Fruit fly (Drosophila melanogaster): ENCODE data around the gene Aps.

DNA sequence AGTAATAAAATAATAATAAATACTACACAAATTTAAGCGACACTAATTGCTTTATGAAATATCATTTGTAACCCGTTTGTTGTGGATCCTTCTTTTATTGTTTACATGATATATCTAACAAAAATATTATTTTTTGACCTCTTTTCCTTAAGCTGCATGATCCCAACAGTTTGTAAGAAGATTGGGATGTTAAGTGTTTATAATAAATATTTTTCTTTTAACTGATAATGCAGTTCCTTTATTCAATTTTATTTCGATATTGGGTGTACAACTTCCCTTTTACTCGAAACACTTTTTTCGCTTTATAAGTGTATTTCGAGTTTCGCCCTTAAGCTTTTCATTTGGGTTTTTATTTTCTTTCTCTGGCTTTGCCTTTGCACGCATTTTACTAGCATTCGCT, 45.3 kb downstream of the Aps start:
- no peak for TF ChIP-seq D1 (tag; optimal IDR thresholded peaks at IDR 0.05)
- TF ChIP-seq rn (GFP tag; IDR thresholded peaks at IDR 0.05) = no peak
- TF ChIP-seq CG8159 (tag; optimal IDR thresholded peaks at IDR 0.05) = peak; percentile 28
- no peak for TF ChIP-seq EcR (GFP tag; optimal IDR thresholded peaks at IDR 0.05)
- no peak for TF ChIP-seq Pif1B (GFP tag; optimal IDR thresholded peaks at IDR 0.05)
- TF ChIP-seq CG32121 (GFP tag; IDR thresholded peaks at IDR 0.05) = no peak
- TF ChIP-seq gl (tag; optimal IDR thresholded peaks at IDR 0.05) = no peak
- TF ChIP-seq Snoo (tag; optimal IDR thresholded peaks at IDR 0.05) = no peak
- peak; percentile 50 for TF ChIP-seq CG9948 (tag; optimal IDR thresholded peaks at IDR 0.05)
- no peak for TF ChIP-seq fd96Ca (GFP tag; IDR thresholded peaks at IDR 0.05)
- no peak for TF ChIP-seq CG15710 (tag; optimal IDR thresholded peaks at IDR 0.05)
- no peak for TF ChIP-seq CG12605 (GFP tag; IDR thresholded peaks at IDR 0.05)

Data from whole organism, pupa.